Fruit fly (Drosophila melanogaster): ENCODE data around the gene her.

her gene

DNA sequence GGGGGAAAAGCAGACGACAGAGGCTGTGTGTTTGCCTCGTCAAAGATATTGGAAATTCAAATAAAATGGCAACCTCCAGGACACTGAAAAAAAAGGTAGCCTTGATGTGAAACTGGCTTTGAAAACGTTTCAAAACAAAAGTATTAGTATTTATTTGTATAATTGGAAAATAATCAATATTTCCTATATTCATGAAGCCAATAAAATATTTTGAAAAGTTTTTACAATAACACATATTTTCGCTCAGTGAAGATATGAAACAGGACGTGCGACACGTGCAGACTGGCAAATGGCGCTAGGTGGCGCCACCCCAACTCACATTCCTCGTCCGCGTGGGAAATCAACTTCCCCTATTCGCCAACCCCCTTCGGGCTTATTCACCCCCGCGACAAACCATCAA is 29.2 kb upstream of the her start (continued):
- TF ChIP-seq spab (GFP tag; optimal IDR thresholded peaks at IDR 0.05): peak; percentile 27
- TF ChIP-seq Eip78C (GFP tag): peak; percentile 84
- TF ChIP-seq CG4318 (GFP tag; optimal IDR thresholded peaks at IDR 0.05): peak; percentile 30
- TF ChIP-seq Smox (GFP tag; optimal IDR thresholded peaks at IDR 0.05): peak; percentile 30
- peak; percentile 11 for TF ChIP-seq CG31627 (GFP tag; optimal IDR thresholded peaks at IDR 0.05)
- TF ChIP-seq fd85E (GFP tag; optimal IDR thresholded peaks at IDR 0.05): no peak
- no peak for TF ChIP-seq CG7368 (GFP tag; optimal IDR thresholded peaks at IDR 0.05)
- peak; percentile 47 for TF ChIP-seq Eip75B (GFP tag; optimal IDR thresholded peaks at IDR 0.05)
- peak; percentile 21 for TF ChIP-seq CG8632 (GFP tag; optimal IDR thresholded peaks at IDR 0.05)
- TF ChIP-seq CG3919 (GFP tag; optimal IDR thresholded peaks at IDR 0.05): peak; percentile 42
- TF ChIP-seq CG6276 (GFP tag; optimal IDR thresholded peaks at IDR 0.05): peak; percentile 38
- TF ChIP-seq dac (GFP tag; optimal IDR thresholded peaks at IDR 0.05): no peak
- TF ChIP-seq Blimp-1 (GFP tag; optimal IDR thresholded peaks at IDR 0.05): no peak
- no peak for TF ChIP-seq CG6854 (GFP tag; optimal IDR thresholded peaks at IDR 0.05)
- no peak for TF ChIP-seq Ets21C (GFP tag; optimal IDR thresholded peaks at IDR 0.05)
- TF ChIP-seq CG6792 (GFP tag; optimal IDR thresholded peaks at IDR 0.05): peak; percentile 22
- TF ChIP-seq CG3032 (tag; optimal IDR thresholded peaks at IDR 0.05): peak; percentile 13
- no peak for TF ChIP-seq CG11902 (GFP tag; optimal IDR thresholded peaks at IDR 0.05)
- TF ChIP-seq Hr38 (GFP tag; optimal IDR thresholded peaks at IDR 0.05): no peak
- peak; percentile 36 for TF ChIP-seq lz (GFP tag; optimal IDR thresholded peaks at IDR 0.05)
- peak; percentile 37 for TF ChIP-seq CG10669 (GFP tag; optimal IDR thresholded peaks at IDR 0.05)
- TF ChIP-seq acj6 (GFP tag; optimal IDR thresholded peaks at IDR 0.05): peak; percentile 39
- peak; percentile 65 for TF ChIP-seq CG15336 (GFP tag; IDR thresholded peaks at IDR 0.05)
- TF ChIP-seq pdm3 (GFP tag; optimal IDR thresholded peaks at IDR 0.05): peak; percentile 46
- peak; percentile 52 for TF ChIP-seq OdsH (GFP tag; optimal IDR thresholded peaks at IDR 0.05)
- TF ChIP-seq cyc (GFP tag; optimal IDR thresholded peaks at IDR 0.05): peak; percentile 15

DNA sequence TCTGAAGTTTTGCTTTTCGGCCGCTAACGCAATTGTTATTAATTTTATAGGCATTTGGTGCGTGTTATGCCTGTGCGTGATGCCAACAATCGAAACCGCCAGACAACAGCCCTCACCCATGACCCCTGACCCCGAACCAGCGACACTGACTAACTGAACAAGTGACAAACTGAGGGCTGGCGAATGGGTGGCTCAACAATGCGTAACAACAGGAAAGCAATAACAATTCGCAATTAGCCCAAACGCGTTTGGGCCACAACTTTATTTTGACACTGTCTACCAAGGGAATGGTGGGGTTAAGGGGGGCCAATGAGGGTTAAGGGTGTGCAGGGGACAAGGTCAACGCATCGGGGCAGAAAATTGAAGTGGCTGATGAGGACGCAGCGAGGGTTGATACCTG is 28.1 kb upstream of the her start:
- TF ChIP-seq Sox15 (GFP tag; optimal IDR thresholded peaks at IDR 0.05) (no peak), Blimp-1 (GFP tag; optimal IDR thresholded peaks at IDR 0.05) (no peak), CG15336 (GFP tag; IDR thresholded peaks at IDR 0.05) (no peak), Hr38 (GFP tag; optimal IDR thresholded peaks at IDR 0.05) (no peak), net (GFP tag; optimal IDR thresholded peaks at IDR 0.05) (no peak)

DNA sequence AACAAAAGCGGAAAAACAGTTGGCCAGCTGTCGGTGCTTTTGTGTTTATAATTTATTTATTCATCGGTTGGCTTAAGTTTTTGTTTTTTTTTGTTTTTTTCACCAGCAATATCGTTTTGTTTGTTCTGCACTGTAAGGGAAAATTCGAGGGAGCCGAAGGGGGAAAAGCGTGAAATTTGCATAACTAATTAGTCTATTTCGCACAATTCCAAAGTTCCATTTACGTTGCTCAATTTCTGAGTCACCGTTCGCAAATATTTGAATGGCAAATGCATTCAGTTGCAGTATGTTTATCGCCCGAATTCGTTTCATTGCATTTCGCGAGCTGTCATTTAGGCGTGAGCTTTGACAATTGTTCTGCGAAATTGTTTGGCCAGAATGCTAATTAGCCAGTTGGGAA is 23.4 kb upstream of the her start:
- TF ChIP-seq CG31627 (GFP tag; optimal IDR thresholded peaks at IDR 0.05) (no peak), topi (GFP tag; optimal IDR thresholded peaks at IDR 0.05) (no peak), CG6792 (GFP tag; optimal IDR thresholded peaks at IDR 0.05) (no peak), CG8119 (GFP tag; IDR thresholded peaks at IDR 0.05) (no peak), Sox15 (GFP tag; optimal IDR thresholded peaks at IDR 0.05) (no peak), CG11902 (GFP tag; optimal IDR thresholded peaks at IDR 0.05) (no peak), Smox (GFP tag; optimal IDR thresholded peaks at IDR 0.05) (no peak), Sox14 (GFP tag; optimal IDR thresholded peaks at IDR 0.05) (no peak), CG11294 (GFP tag; IDR thresholded peaks at IDR 0.05) (no peak), eg (GFP tag; IDR thresholded peaks at IDR 0.05) (no peak), Ets96B (tag; optimal IDR thresholded peaks at IDR 0.05) (no peak), CG10669 (GFP tag; optimal IDR thresholded peaks at IDR 0.05) (no peak), CG6854 (GFP tag; optimal IDR thresholded peaks at IDR 0.05) (no peak), esn (GFP tag; optimal IDR thresholded peaks at IDR 0.05) (no peak), CG4318 (GFP tag; optimal IDR thresholded peaks at IDR 0.05) (no peak), CG32006 (GFP tag; optimal IDR thresholded peaks at IDR 0.05) (no peak), CG8319 (GFP tag; optimal IDR thresholded peaks at IDR 0.05) (no peak), fd59A (GFP tag; optimal IDR thresholded peaks at IDR 0.05) (no peak)

DNA sequence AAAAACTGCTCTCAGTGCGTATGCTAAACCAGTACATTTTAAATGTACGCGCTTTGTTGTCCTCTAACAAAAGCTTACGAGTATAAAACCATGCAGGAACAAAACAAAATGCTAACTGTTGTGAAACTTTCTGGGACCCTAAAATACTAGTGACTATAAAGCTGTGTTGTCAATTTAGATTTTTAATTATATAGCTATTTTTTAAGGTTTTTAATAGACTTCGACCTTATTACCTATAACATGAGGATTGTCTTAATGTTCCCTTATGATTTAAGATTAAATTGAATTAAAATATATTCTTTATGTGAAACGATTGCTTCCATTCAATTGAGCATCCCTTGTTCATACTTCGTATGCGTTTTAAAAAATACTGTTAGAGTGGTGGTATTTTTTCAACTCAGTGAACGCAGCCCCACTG is 20.3 kb upstream of the her start:
- 0 out of 3 replicates have a peak, but pooled peaks have one; percentile 23 for TF ChIP-seq CG6163 (GFP tag; IDR thresholded peaks at IDR 0.05)
- peak; percentile 49; the same call in 1 of the 3 replicates for TF ChIP-seq CG8119 (GFP tag; IDR thresholded peaks at IDR 0.05)
- TF ChIP-seq Eip78C (GFP tag): peak; percentile 73
- peak; percentile 62 for TF ChIP-seq CG31627 (GFP tag; optimal IDR thresholded peaks at IDR 0.05)
- TF ChIP-seq Eip93F (GFP tag; optimal IDR thresholded peaks at IDR 0.05): no peak
- peak; percentile 67 for TF ChIP-seq Sox14 (GFP tag; optimal IDR thresholded peaks at IDR 0.05)
- TF ChIP-seq eg (GFP tag; IDR thresholded peaks at IDR 0.05): peak; percentile 74
- no peak for TF ChIP-seq Eip75B (GFP tag; optimal IDR thresholded peaks at IDR 0.05)
- peak; percentile 51 for TF ChIP-seq CG34406 (GFP tag; optimal IDR thresholded peaks at IDR 0.05)
- no peak for TF ChIP-seq CG7368 (GFP tag; optimal IDR thresholded peaks at IDR 0.05)
- TF ChIP-seq CG1621 (tag; optimal IDR thresholded peaks at IDR 0.05): no peak
- TF ChIP-seq CG11762 (GFP tag; optimal IDR thresholded peaks at IDR 0.05; ENCODE audit: insufficient read depth): no peak
- no peak for TF ChIP-seq dac (GFP tag; optimal IDR thresholded peaks at IDR 0.05)
- TF ChIP-seq lz (GFP tag; optimal IDR thresholded peaks at IDR 0.05): peak; percentile 63
- TF ChIP-seq CG8319 (GFP tag; optimal IDR thresholded peaks at IDR 0.05): no peak
- TF ChIP-seq ss (GFP tag; optimal IDR thresholded peaks at IDR 0.05): no peak
- TF ChIP-seq CG3919 (GFP tag; optimal IDR thresholded peaks at IDR 0.05): no peak
- TF ChIP-seq fd59A (GFP tag; optimal IDR thresholded peaks at IDR 0.05): no peak
- no peak for TF ChIP-seq Lpt (GFP tag; optimal IDR thresholded peaks at IDR 0.05)
- peak; percentile 63 for TF ChIP-seq CG10631 (GFP tag; optimal IDR thresholded peaks at IDR 0.05)
